Worm (Caenorhabditis elegans) whole organism, L4/young adult: Measurements from ENCODE around the gene T28A8.2.

Source experiments
- W03F9.2 ChIP-seq: fragments of 150-350 bp; optimal IDR thresholded peaks from 2 replicates; lab custom pipeline; 2014; ENCODE audit warnings: missing biosample characterization, missing genetic modification characterization
- him-1 ChIP-seq: sonication (generic microtip); optimal IDR thresholded peaks from 2 replicates; lab custom pipeline; 2016; ENCODE audit warnings: missing genotype, missing genetic modification reagents, missing genetic modification characterization, missing compliant biosample characterization

ce11 chrIII:13471504-13471903 is 24.0 kb downstream of the T28A8.2 start, which contains the start of gene pssy-2:
- TF ChIP-seq W03F9.2 (tag; lab: Kevin White, UChicago) (no peak), him-1 (tag; lab: Kevin White, UChicago) (no peak)
